Worm (Caenorhabditis elegans) whole organism, early embryonic: ENCODE data around the gene Y57A10A.5.

Experiments used
- ama-1 ChIP-seq: fragments of 150-350 bp; optimal IDR thresholded peaks from 2 replicates; lab custom pipeline; 2014
- ceh-13 ChIP-seq: fragments of 200-800 bp; sonication (Bioruptor generic); optimal IDR thresholded peaks from 2 replicates; lab custom pipeline; 2018; ENCODE audit warnings: mild to moderate bottlenecking, missing genetic modification characterization, missing compliant biosample characterization
- ets-7 ChIP-seq: sonication (generic microtip); optimal IDR thresholded peaks from 2 replicates; lab custom pipeline; 2016; ENCODE audit warnings: missing genotype, missing genetic modification characterization, missing compliant biosample characterization
- flt-1 ChIP-seq: fragments of 200-800 bp; sonication (Bioruptor generic); IDR thresholded peaks from 2 replicates; pipeline ENCODE4 v1.3.6; 2022; ENCODE audit warnings: missing genetic modification characterization, missing compliant biosample characterization
- pes-1 ChIP-seq: fragments of 200-800 bp; sonication (Bioruptor generic); IDR thresholded peaks from 2 replicates; pipeline ENCODE4 v1.3.6; 2022; ENCODE audit warnings: missing genetic modification reagents, missing genetic modification characterization, missing compliant biosample characterization
- tbx-37 ChIP-seq: fragments of 200-800 bp; sonication (Bioruptor generic); conservative IDR thresholded peaks from 2 replicates; pipeline ENCODE4 v1.3.6; 2022; ENCODE audit warnings: missing genetic modification reagents, missing genetic modification characterization, missing compliant biosample characterization

ce11 chrII:12137983-12138382 is 16.3 kb upstream of the Y57A10A.5 start:
- no peak for TF ChIP-seq pes-1 (GFP tag; lab: Robert Waterston, UW)
- TF ChIP-seq ama-1 (lab: Kevin White, UChicago): no peak
- no peak for TF ChIP-seq ets-7 (tag; lab: Kevin White, UChicago)
- TF ChIP-seq tbx-37 (GFP tag; lab: Robert Waterston, UW): no peak
- no peak for TF ChIP-seq flt-1 (GFP tag; lab: Robert Waterston, UW)
- no peak for TF ChIP-seq ceh-13
